Fruit fly (Drosophila melanogaster): ENCODE measurements around the gene ds.
A peak's percentile ranks its signal among the peaks of the same experiment; 100 is the strongest.

- TF ChIP-seq rn (GFP tag; IDR thresholded peaks at IDR 0.05) (no peak), fd96Ca (GFP tag; IDR thresholded peaks at IDR 0.05) (no peak), Pif1B (GFP tag; optimal IDR thresholded peaks at IDR 0.05) (peak; percentile 5), Pif1A (GFP tag; optimal IDR thresholded peaks at IDR 0.05) (peak; percentile 40), CG12605 (GFP tag; IDR thresholded peaks at IDR 0.05) (no peak), CG10348 (GFP tag; IDR thresholded peaks at IDR 0.05) (no peak), CG8301 (tag; optimal IDR thresholded peaks at IDR 0.05) (peak; percentile 50), CG8159 (tag; optimal IDR thresholded peaks at IDR 0.05) (peak; percentile 23), EcR (GFP tag; optimal IDR thresholded peaks at IDR 0.05) (no peak), CG17806 (tag; optimal IDR thresholded peaks at IDR 0.05) (peak; percentile 36), CG13204 (GFP tag; optimal IDR thresholded peaks at IDR 0.05) (no peak), CG32121 (GFP tag; IDR thresholded peaks at IDR 0.05) (no peak)
Measured at dm6 chr2L:636507-636906, 78.3 kb downstream of the ds start.

All from whole organism, pupa.